Worm (Caenorhabditis elegans): ENCODE data around the gene Y39E4B.10.

- TF ChIP-seq unc-62 (GFP tag; optimal IDR thresholded peaks at IDR 0.05 in 1 of 2) (no peak), unc-62 (tag; optimal IDR thresholded peaks at IDR 0.05) (no peak), F37D6.2 (tag; optimal IDR thresholded peaks at IDR 0.05) (no peak), ceh-62 (tag; optimal IDR thresholded peaks at IDR 0.05) (no peak), ceh-82 (tag; optimal IDR thresholded peaks at IDR 0.05) (no peak), snpc-4 (tag; optimal IDR thresholded peaks at IDR 0.05) (no peak), nhr-237 (tag; optimal IDR thresholded peaks at IDR 0.05) (no peak), lin-15B (tag; optimal IDR thresholded peaks at IDR 0.05) (no peak), pha-4 (GFP tag; IDR thresholded peaks at IDR 0.05) (no peak), pha-4 (tag; optimal IDR thresholded peaks at IDR 0.05) (no peak), hif-1 (tag; optimal IDR thresholded peaks at IDR 0.05) (no peak), nhr-102 (tag; optimal IDR thresholded peaks at IDR 0.05) (no peak)
Observed at ce11 chrIII:13105497-13105896, 47.2 kb downstream of the Y39E4B.10 start.
